Fruit fly (Drosophila melanogaster): Measurements from ENCODE around the gene CG5199.

Gene CG5199

DNA sequence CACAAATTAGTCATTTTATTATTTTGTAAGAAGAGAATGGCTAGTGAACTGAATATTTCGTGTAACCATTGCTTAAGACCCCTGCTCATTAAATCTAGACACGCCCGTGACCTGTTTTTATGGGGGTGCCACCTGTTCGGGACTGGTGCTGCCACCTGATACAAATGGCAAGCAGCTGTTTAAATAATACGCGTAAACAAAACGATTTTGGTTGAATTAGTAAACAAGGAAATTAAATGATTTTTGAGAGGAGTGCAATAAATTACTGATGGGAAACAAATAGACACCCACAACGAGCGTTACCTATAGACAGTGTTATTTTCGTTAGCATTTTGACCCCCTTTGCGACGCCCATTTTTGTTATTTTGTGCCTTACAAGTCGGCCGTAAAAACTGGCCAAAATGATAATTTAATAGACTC lies 22.1 kb upstream of the CG5199 start (continued):
- TF ChIP-seq Meics (GFP tag; optimal IDR thresholded peaks at IDR 0.05): peak; percentile 90
- peak; percentile 74 for TF ChIP-seq CG12744 (GFP tag; optimal IDR thresholded peaks at IDR 0.05)
- peak; percentile 79 for TF ChIP-seq CG12104 (GFP tag; optimal IDR thresholded peaks at IDR 0.05)
- TF ChIP-seq lmd (GFP tag; IDR thresholded peaks at IDR 0.05): no peak
- peak; percentile 85 for TF ChIP-seq grau (tag; optimal IDR thresholded peaks at IDR 0.05)
- peak; percentile 37 for TF ChIP-seq Hey (tag; optimal IDR thresholded peaks at IDR 0.05)
- TF ChIP-seq CG7271 (tag; optimal IDR thresholded peaks at IDR 0.05): peak; percentile 41
- TF ChIP-seq CG16815 (GFP tag; optimal IDR thresholded peaks at IDR 0.05): peak; percentile 77
- TF ChIP-seq CG10543 (GFP tag; optimal IDR thresholded peaks at IDR 0.05): peak; percentile 94
- TF ChIP-seq tna (GFP tag; IDR thresholded peaks at IDR 0.05; ENCODE audit: partially characterized antibody): no peak
- TF ChIP-seq CG4328 (GFP tag; optimal IDR thresholded peaks at IDR 0.05): peak; percentile 78
- TF ChIP-seq CG14667 (GFP tag; IDR thresholded peaks at IDR 0.05): no peak
- no peak for TF ChIP-seq Doc3 (GFP tag; IDR thresholded peaks at IDR 0.05; ENCODE audit: partially characterized antibody)
- TF ChIP-seq CG7372 (GFP tag; IDR thresholded peaks at IDR 0.05): no peak
- TF ChIP-seq jing (GFP tag; optimal IDR thresholded peaks at IDR 0.05): peak; percentile 56
- peak in 1 of 2 experiments; percentile 76 for TF ChIP-seq Eip74EF (GFP tag; optimal IDR thresholded peaks at IDR 0.05)
- no peak for TF ChIP-seq sna (GFP tag; IDR thresholded peaks at IDR 0.05; ENCODE audit: partially characterized antibody)
- TF ChIP-seq dan (GFP tag; IDR thresholded peaks at IDR 0.05): no peak
- TF ChIP-seq tx (GFP tag; optimal IDR thresholded peaks at IDR 0.05): peak; percentile 76
- peak; percentile 92 for TF ChIP-seq CHES-1-like (GFP tag; optimal IDR thresholded peaks at IDR 0.05)
- no peak for TF ChIP-seq Oaz (GFP tag; IDR thresholded peaks at IDR 0.05)
- no peak for TF ChIP-seq pan (optimal IDR thresholded peaks at IDR 0.05)
- no peak for TF ChIP-seq pan (GFP tag; optimal IDR thresholded peaks at IDR 0.05 in 1 of 2, IDR thresholded peaks at IDR 0.05 in 1 of 2)
- TF ChIP-seq CG1233 (GFP tag; optimal IDR thresholded peaks at IDR 0.05): peak; percentile 84
- TF ChIP-seq ftz-f1 (GFP tag; optimal IDR thresholded peaks at IDR 0.05): peak; percentile 49
- TF ChIP-seq CG13123 (GFP tag; optimal IDR thresholded peaks at IDR 0.05): peak; percentile 81
- TF ChIP-seq sens (GFP tag): peak; percentile 79
- peak; percentile 90 for TF ChIP-seq Hr3 (GFP tag; optimal IDR thresholded peaks at IDR 0.05)
- TF ChIP-seq CG10209 (GFP tag; optimal IDR thresholded peaks at IDR 0.05): peak; percentile 83
- peak; percentile 60 for TF ChIP-seq CG10274 (GFP tag; optimal IDR thresholded peaks at IDR 0.05)
- no peak for TF ChIP-seq Dip2 (GFP tag; IDR thresholded peaks at IDR 0.05)
- TF ChIP-seq CG1832 (GFP tag; optimal IDR thresholded peaks at IDR 0.05): no peak
- TF ChIP-seq HHEX (GFP tag; optimal IDR thresholded peaks at IDR 0.05): peak; percentile 86
- TF ChIP-seq CG33213 (GFP tag; optimal IDR thresholded peaks at IDR 0.05): peak; percentile 82
- peak; percentile 52 for TF ChIP-seq dmrt11E (tag; optimal IDR thresholded peaks at IDR 0.05)
- TF ChIP-seq lab (GFP tag; optimal IDR thresholded peaks at IDR 0.05): peak; percentile 93
- TF ChIP-seq peb (GFP tag; IDR thresholded peaks at IDR 0.05): no peak
- no peak for TF ChIP-seq so (GFP tag; IDR thresholded peaks at IDR 0.05)
- peak; percentile 82 for TF ChIP-seq phol (tag; optimal IDR thresholded peaks at IDR 0.05)
- TF ChIP-seq unpg (GFP tag; optimal IDR thresholded peaks at IDR 0.05): peak; percentile 86
- TF ChIP-seq knrl (GFP tag; IDR thresholded peaks at IDR 0.05; ENCODE audit: partially characterized antibody): no peak
- peak; percentile 92 for TF ChIP-seq CG18599 (GFP tag; optimal IDR thresholded peaks at IDR 0.05)
- peak; percentile 74 for TF ChIP-seq CG5180 (GFP tag; optimal IDR thresholded peaks at IDR 0.05)
- TF ChIP-seq CG16813 (GFP tag; IDR thresholded peaks at IDR 0.05; ENCODE audit: partially characterized antibody): no peak
- no peak for TF ChIP-seq cad (GFP tag; optimal IDR thresholded peaks at IDR 0.05)
- no peak for TF ChIP-seq cg (GFP tag; optimal IDR thresholded peaks at IDR 0.05)
- peak; percentile 27 for TF ChIP-seq CTCF (GFP tag; optimal IDR thresholded peaks at IDR 0.05)
- no peak for TF ChIP-seq lov (optimal IDR thresholded peaks at IDR 0.05)
- TF ChIP-seq lov (GFP tag; IDR thresholded peaks at IDR 0.05): no peak
- peak; percentile 88 for TF ChIP-seq Dip3 (GFP tag; optimal IDR thresholded peaks at IDR 0.05)
- TF ChIP-seq fd96Cb (tag; optimal IDR thresholded peaks at IDR 0.05): peak; percentile 82
